Worm (Caenorhabditis elegans) whole organism, young adult: ENCODE data around the gene cya-1.

ENCODE experiments used
- F10E7.11 ChIP-seq: sonication (generic microtip); optimal IDR thresholded peaks from 2 replicates; lab custom pipeline; 2017; ENCODE audit warnings: mild to moderate bottlenecking, missing genetic modification characterization, moderate library complexity, missing compliant biosample characterization
- ama-1 ChIP-seq, 3 experiments: fragments of 150-350 bp in 1 of 3; sonication (generic microtip) in 2 of 3; optimal IDR thresholded peaks; 2 replicates each; lab custom pipeline; 2014 to 2018; ENCODE audit warnings: missing biosample characterization in 2 of 3, missing genetic modification characterization in 2 of 3, missing genetic modification reagents in 2 of 3
- ccch-3 ChIP-seq: fragments of 200-800 bp; sonication (Bioruptor generic); optimal IDR thresholded peaks from 2 replicates; lab custom pipeline; 2018; ENCODE audit warnings: mild to moderate bottlenecking, missing genetic modification characterization, missing compliant biosample characterization
- cebp-2 ChIP-seq: fragments of 200-800 bp; sonication (Bioruptor generic); IDR thresholded peaks from 2 replicates; pipeline ENCODE4 v1.3.6; 2022; ENCODE audit warnings: missing genetic modification characterization, missing compliant biosample characterization
- egrh-3 ChIP-seq: fragments of 200-800 bp; sonication (Bioruptor generic); IDR thresholded peaks from 2 replicates; pipeline ENCODE4 v1.3.6; 2022; ENCODE audit warnings: missing genetic modification reagents, missing genetic modification characterization, missing compliant biosample characterization
- hrde-1 ChIP-seq: sonication (generic microtip); optimal IDR thresholded peaks from 2 replicates; lab custom pipeline; 2016; ENCODE audit warnings: missing genetic modification characterization, mild to moderate bottlenecking, missing compliant biosample characterization, moderate library complexity, missing genotype, missing genetic modification reagents, borderline replicate concordance
- lir-1 ChIP-seq: fragments of 200-800 bp; sonication (Bioruptor generic); conservative IDR thresholded peaks from 2 replicates; pipeline ENCODE4 v1.3.6; 2022; ENCODE audit warnings: missing genetic modification reagents, missing genetic modification characterization, missing compliant biosample characterization
- nfya-1 ChIP-seq: sonication (generic microtip); optimal IDR thresholded peaks from 2 replicates; lab custom pipeline; 2017; ENCODE audit warnings: antibody characterized with exemption, missing compliant biosample characterization, missing genetic modification characterization, borderline replicate concordance; ENCODE audit not compliant: insufficient read depth
- pha-4 ChIP-seq: fragments of 150-350 bp; sonication (generic microtip); optimal IDR thresholded peaks from 2 replicates; lab custom pipeline; 2014; ENCODE audit warnings: missing biosample characterization, missing genetic modification reagents, missing genetic modification characterization
- snpc-4 ChIP-seq, 5 experiments: fragments of 150-350 bp in 1 of 5; sonication (generic microtip) in 4 of 5; optimal IDR thresholded peaks; 2 replicates each; lab custom pipeline; 2014 to 2018; ENCODE audit warnings: missing genetic modification characterization in 5 of 5, missing biosample characterization in 3 of 5, antibody characterized with exemption in 2 of 5, mild to moderate bottlenecking in 2 of 5, missing compliant biosample characterization in 2 of 5, missing genotype in 2 of 5, moderate library complexity in 2 of 5, missing genetic modification reagents in 1 of 5
- tbx-9 ChIP-seq: sonication (generic microtip); optimal IDR thresholded peaks from 2 replicates; lab custom pipeline; 2016; ENCODE audit warnings: borderline replicate concordance, missing genetic modification characterization, inconsistent platforms, missing compliant biosample characterization
- unc-130 ChIP-seq: sonication (generic microtip); optimal IDR thresholded peaks from 2 replicates; lab custom pipeline; 2016; ENCODE audit warnings: missing genetic modification reagents, missing genetic modification characterization, missing compliant biosample characterization
- ztf-22 ChIP-seq: fragments of 200-800 bp; sonication (Bioruptor generic); optimal IDR thresholded peaks from 2 replicates; lab custom pipeline; 2018; ENCODE audit warnings: mild to moderate bottlenecking, missing genetic modification characterization, moderate library complexity, missing compliant biosample characterization

- TF ChIP-seq ccch-3 (GFP tag; lab: Kevin White, UChicago): no peak
- no peak for TF ChIP-seq cebp-2 (GFP tag; lab: Robert Waterston, UW)
- TF ChIP-seq tbx-9 (tag; lab: Kevin White, UChicago): no peak
- TF ChIP-seq ama-1 (optimal IDR thresholded peaks at IDR 0.05; lab: Kevin White, UChicago): no peak
- TF ChIP-seq ama-1 (GFP tag; optimal IDR thresholded peaks at IDR 0.05; lab: Kevin White, UChicago): no peak
- no peak for TF ChIP-seq ztf-22
- TF ChIP-seq snpc-4 (GFP tag; optimal IDR thresholded peaks at IDR 0.05; lab: Kevin White, UChicago): no peak
- TF ChIP-seq snpc-4 (tag; optimal IDR thresholded peaks at IDR 0.05; lab: Kevin White, UChicago): no peak
- TF ChIP-seq nfya-1: no peak
- no peak for TF ChIP-seq egrh-3 (GFP tag; lab: Robert Waterston, UW)
- TF ChIP-seq pha-4 (tag; lab: Kevin White, UChicago): no peak
- no peak for TF ChIP-seq unc-130 (GFP tag; lab: Kevin White, UChicago)
- TF ChIP-seq F10E7.11 (tag; lab: Kevin White, UChicago): no peak
- TF ChIP-seq lir-1 (GFP tag; lab: Robert Waterston, UW): no peak
- TF ChIP-seq hrde-1 (tag; lab: Kevin White, UChicago): no peak
These were observed 3.4 kb downstream of the cya-1 start for ce11 chrIII:9105653-9106052.
